Fruit fly (Drosophila melanogaster): ENCODE measurements around the gene CG5521.
A peak's percentile ranks its signal among the peaks of the same experiment; 100 is the strongest.

Gene CG5521

dm6 chr3R:26967587-26968312, 1.0 kb downstream of the CG5521 start (continued):
- peak; percentile 56 for TF ChIP-seq acj6 (GFP tag; optimal IDR thresholded peaks at IDR 0.05)
- TF ChIP-seq Sox102F (GFP tag; optimal IDR thresholded peaks at IDR 0.05) = peak; percentile 41
- TF ChIP-seq salr (GFP tag; optimal IDR thresholded peaks at IDR 0.05) = no peak
- peak; percentile 4 for TF ChIP-seq Hr4 (GFP tag; optimal IDR thresholded peaks at IDR 0.05)
- TF ChIP-seq fd59A (GFP tag; optimal IDR thresholded peaks at IDR 0.05) = no peak
- TF ChIP-seq achi (GFP tag; optimal IDR thresholded peaks at IDR 0.05) = peak; percentile 40
- peak; percentile 20 for TF ChIP-seq Blimp-1 (GFP tag; optimal IDR thresholded peaks at IDR 0.05)
- TF ChIP-seq CG34406 (GFP tag; optimal IDR thresholded peaks at IDR 0.05) = peak; percentile 30
- peak; percentile 47; the same call in 1 of the 2 replicates for TF ChIP-seq Gug (GFP tag; IDR thresholded peaks at IDR 0.05)
- peak; percentile 1 for TF ChIP-seq Ets96B (tag; optimal IDR thresholded peaks at IDR 0.05)

dm6 chr3R:26968313-26968605, 1.5 kb downstream of the CG5521 start:
- TF ChIP-seq CG15336 (GFP tag; IDR thresholded peaks at IDR 0.05) = no peak
- TF ChIP-seq CG4318 (GFP tag; optimal IDR thresholded peaks at IDR 0.05) = no peak
- TF ChIP-seq Sox15 (GFP tag; optimal IDR thresholded peaks at IDR 0.05) = no peak
- TF ChIP-seq Met (GFP tag; optimal IDR thresholded peaks at IDR 0.05) = no peak
- no peak for TF ChIP-seq salr (GFP tag; optimal IDR thresholded peaks at IDR 0.05)
- TF ChIP-seq acj6 (GFP tag; optimal IDR thresholded peaks at IDR 0.05) = peak; percentile 23
- TF ChIP-seq CG3032 (tag; optimal IDR thresholded peaks at IDR 0.05) = no peak
- TF ChIP-seq CG10631 (GFP tag; optimal IDR thresholded peaks at IDR 0.05) = no peak
- peak; percentile 71 for TF ChIP-seq svp (GFP tag)
- no peak for TF ChIP-seq Ets21C (GFP tag; optimal IDR thresholded peaks at IDR 0.05)
- peak; percentile 25 for TF ChIP-seq esn (GFP tag; optimal IDR thresholded peaks at IDR 0.05)
- peak; percentile 21 for TF ChIP-seq CG34406 (GFP tag; optimal IDR thresholded peaks at IDR 0.05)
- TF ChIP-seq CG32006 (GFP tag; optimal IDR thresholded peaks at IDR 0.05) = peak; percentile 26
- no peak for TF ChIP-seq Blimp-1 (GFP tag; optimal IDR thresholded peaks at IDR 0.05)
- no peak for TF ChIP-seq fkh (GFP tag; optimal IDR thresholded peaks at IDR 0.05)
- TF ChIP-seq CG8319 (GFP tag; optimal IDR thresholded peaks at IDR 0.05) = no peak
- TF ChIP-seq CG7368 (GFP tag; optimal IDR thresholded peaks at IDR 0.05) = no peak

- TF ChIP-seq esn (GFP tag; optimal IDR thresholded peaks at IDR 0.05) = peak; percentile 37
- TF ChIP-seq Eip75B (GFP tag; optimal IDR thresholded peaks at IDR 0.05) = no peak
- no peak for TF ChIP-seq CG16779 (tag; optimal IDR thresholded peaks at IDR 0.05)
- TF ChIP-seq CG8119 (GFP tag; IDR thresholded peaks at IDR 0.05) = peak; percentile 75
- TF ChIP-seq Blimp-1 (GFP tag; optimal IDR thresholded peaks at IDR 0.05) = no peak
- no peak for TF ChIP-seq Hr38 (GFP tag; optimal IDR thresholded peaks at IDR 0.05)
- TF ChIP-seq Sox15 (GFP tag; optimal IDR thresholded peaks at IDR 0.05) = no peak
- TF ChIP-seq CG32006 (GFP tag; optimal IDR thresholded peaks at IDR 0.05) = no peak
- no peak for TF ChIP-seq CG1621 (tag; optimal IDR thresholded peaks at IDR 0.05)
- no peak for TF ChIP-seq Sox102F (GFP tag; optimal IDR thresholded peaks at IDR 0.05)
- TF ChIP-seq CG10669 (GFP tag; optimal IDR thresholded peaks at IDR 0.05) = no peak
- no peak for TF ChIP-seq Ets21C (GFP tag; optimal IDR thresholded peaks at IDR 0.05)
- TF ChIP-seq CG34406 (GFP tag; optimal IDR thresholded peaks at IDR 0.05) = peak; percentile 1
- TF ChIP-seq lz (GFP tag; optimal IDR thresholded peaks at IDR 0.05) = no peak
- TF ChIP-seq CG10631 (GFP tag; optimal IDR thresholded peaks at IDR 0.05) = peak; percentile 27
- no peak for TF ChIP-seq dsx (GFP tag; optimal IDR thresholded peaks at IDR 0.05; ENCODE audit: poor library complexity, severe bottlenecking)
- TF ChIP-seq Met (GFP tag; optimal IDR thresholded peaks at IDR 0.05) = no peak
- TF ChIP-seq eg (GFP tag; IDR thresholded peaks at IDR 0.05) = no peak
- TF ChIP-seq CG6276 (GFP tag; optimal IDR thresholded peaks at IDR 0.05) = peak; percentile 30
- TF ChIP-seq CG4318 (GFP tag; optimal IDR thresholded peaks at IDR 0.05) = no peak
- TF ChIP-seq pdm3 (GFP tag; optimal IDR thresholded peaks at IDR 0.05) = no peak
- no peak for TF ChIP-seq CG6808 (GFP tag; optimal IDR thresholded peaks at IDR 0.05)
- no peak for TF ChIP-seq spab (GFP tag; optimal IDR thresholded peaks at IDR 0.05)
- TF ChIP-seq salr (GFP tag; optimal IDR thresholded peaks at IDR 0.05) = no peak
- TF ChIP-seq dac (GFP tag; optimal IDR thresholded peaks at IDR 0.05) = no peak
- no peak for TF ChIP-seq net (GFP tag; optimal IDR thresholded peaks at IDR 0.05)
- peak; percentile 36 for TF ChIP-seq vri (GFP tag; optimal IDR thresholded peaks at IDR 0.05)
- no peak for TF ChIP-seq CG11902 (GFP tag; optimal IDR thresholded peaks at IDR 0.05)
- TF ChIP-seq Smox (GFP tag; optimal IDR thresholded peaks at IDR 0.05) = no peak
- TF ChIP-seq CG11762 (GFP tag; optimal IDR thresholded peaks at IDR 0.05; ENCODE audit: insufficient read depth) = no peak
- TF ChIP-seq CG6792 (GFP tag; optimal IDR thresholded peaks at IDR 0.05) = no peak
- TF ChIP-seq cyc (GFP tag; optimal IDR thresholded peaks at IDR 0.05) = no peak
- TF ChIP-seq acj6 (GFP tag; optimal IDR thresholded peaks at IDR 0.05) = no peak
These were observed 2.3 kb downstream of the CG5521 start for dm6 chr3R:26968823-26969638.
